Worm (Caenorhabditis elegans) whole organism, L4 larva: ENCODE results near the gene F21E9.2.

ENCODE experiments used
- D1046.2 ChIP-seq: fragments of 200-800 bp; sonication (Bioruptor generic); IDR thresholded peaks from 2 replicates; pipeline ENCODE4 v1.3.6; 2022; ENCODE audit warnings: missing genetic modification characterization, missing compliant biosample characterization
- F10B5.3 ChIP-seq: sonication (generic microtip); optimal IDR thresholded peaks from 2 replicates; lab custom pipeline; 2016; ENCODE audit warnings: mild to moderate bottlenecking, missing genetic modification characterization, missing compliant biosample characterization
- F44E2.7 ChIP-seq: fragments of 200-800 bp; sonication (Bioruptor generic); IDR thresholded peaks from 2 replicates; pipeline ENCODE4 v2.1.2; 2022; ENCODE audit warnings: missing genetic modification characterization, missing compliant biosample characterization
- R02D3.7 ChIP-seq: fragments of 150-350 bp; sonication (generic microtip); optimal IDR thresholded peaks from 3 replicates; lab custom pipeline; 2014; ENCODE audit warnings: missing biosample characterization, missing genetic modification characterization
- Y105C5A.15 ChIP-seq: fragments of 200-800 bp; sonication (Bioruptor generic); IDR thresholded peaks from 2 replicates; pipeline ENCODE4 v1.3.6; 2022; ENCODE audit warnings: missing genetic modification characterization, missing compliant biosample characterization
- Y5F2A.4 ChIP-seq: fragments of 200-800 bp; sonication (Bioruptor generic); optimal IDR thresholded peaks from 2 replicates; lab custom pipeline; 2018; ENCODE audit warnings: mild to moderate bottlenecking, missing genetic modification characterization, missing compliant biosample characterization
- aha-1 ChIP-seq: fragments of 150-350 bp; peaks from one replicate; lab custom pipeline; 2014; ENCODE audit warnings: missing biosample characterization, missing genetic modification characterization
- aly-2 ChIP-seq: sonication (generic microtip); optimal IDR thresholded peaks from 2 replicates; lab custom pipeline; 2018; ENCODE audit warnings: missing biosample characterization, missing genetic modification characterization
- arid-1 ChIP-seq: fragments of 200-800 bp; sonication (Bioruptor generic); conservative IDR thresholded peaks from 2 replicates; pipeline ENCODE4 v1.3.6; 2022; ENCODE audit warnings: missing genetic modification reagents, missing genetic modification characterization, missing compliant biosample characterization
- ceh-28 ChIP-seq: fragments of 150-350 bp; optimal IDR thresholded peaks from 2 replicates; lab custom pipeline; 2014; ENCODE audit warnings: missing biosample characterization, missing genetic modification reagents, missing genetic modification characterization
- cey-2 ChIP-seq: sonication (generic microtip); optimal IDR thresholded peaks from 3 replicates; lab custom pipeline; 2017; ENCODE audit warnings: missing genetic modification characterization, mild to moderate bottlenecking, missing compliant biosample characterization, antibody characterized with exemption, borderline replicate concordance; ENCODE audit not compliant: insufficient read depth
- daf-19 ChIP-seq: fragments of 200-800 bp; sonication (Bioruptor generic); conservative IDR thresholded peaks from 2 replicates; pipeline ENCODE4 v1.3.6; 2022; ENCODE audit warnings: missing genetic modification characterization, missing compliant biosample characterization
- daf-8 ChIP-seq: fragments of 200-800 bp; sonication (Bioruptor generic); IDR thresholded peaks from 2 replicates; pipeline ENCODE4 v1.3.6; 2022; ENCODE audit warnings: missing genetic modification characterization, missing compliant biosample characterization
- dmd-9 ChIP-seq: fragments of 200-800 bp; sonication (Bioruptor generic); IDR thresholded peaks from 2 replicates; pipeline ENCODE4 v1.3.6; 2022; ENCODE audit warnings: missing genetic modification reagents, missing genetic modification characterization, missing compliant biosample characterization
- duxl-1 ChIP-seq: sonication (generic microtip); optimal IDR thresholded peaks from 2 replicates; lab custom pipeline; 2016; ENCODE audit warnings: mild to moderate bottlenecking, missing genetic modification characterization, moderate library complexity, missing compliant biosample characterization; ENCODE audit not compliant: poor library complexity
- dve-1 ChIP-seq: sonication (generic microtip); optimal IDR thresholded peaks from 2 replicates; lab custom pipeline; 2017; ENCODE audit warnings: antibody characterized with exemption, mild to moderate bottlenecking, missing genetic modification characterization, missing compliant biosample characterization; ENCODE audit not compliant: insufficient read depth
- egl-43 ChIP-seq: fragments of 200-800 bp; sonication (Bioruptor generic); IDR thresholded peaks from 2 replicates; pipeline ENCODE4 v1.3.6; 2022; ENCODE audit warnings: missing genetic modification reagents, missing genetic modification characterization, missing compliant biosample characterization
- fos-1 ChIP-seq: fragments of 150-350 bp; optimal IDR thresholded peaks from 2 replicates; lab custom pipeline; 2014; ENCODE audit warnings: missing biosample characterization, missing genetic modification characterization
- gei-8 ChIP-seq: fragments of 200-800 bp; sonication (Bioruptor generic); optimal IDR thresholded peaks from 2 replicates; lab custom pipeline; 2018; ENCODE audit warnings: mild to moderate bottlenecking, missing genetic modification characterization, missing compliant biosample characterization
- hlh-11 ChIP-seq: fragments of 200-800 bp; sonication (Bioruptor generic); optimal IDR thresholded peaks from 2 replicates; lab custom pipeline; 2018; ENCODE audit warnings: mild to moderate bottlenecking, missing genetic modification characterization, missing compliant biosample characterization
- jun-1 ChIP-seq: fragments of 150-350 bp; optimal IDR thresholded peaks from 2 replicates; lab custom pipeline; 2014; ENCODE audit warnings: missing biosample characterization, missing genetic modification reagents, missing genetic modification characterization
- lin-1 ChIP-seq: fragments of 200-800 bp; sonication (Bioruptor generic); IDR thresholded peaks from 2 replicates; pipeline ENCODE4 v1.3.6; 2022; ENCODE audit warnings: missing genetic modification reagents, missing genetic modification characterization, missing compliant biosample characterization
- lin-15B ChIP-seq: fragments of 150-350 bp; sonication (generic microtip); optimal IDR thresholded peaks from 3 replicates; lab custom pipeline; 2014; ENCODE audit warnings: missing biosample characterization, missing genetic modification characterization
- lin-38 ChIP-seq: fragments of 200-800 bp; sonication (Bioruptor generic); IDR thresholded peaks from 2 replicates; pipeline ENCODE4 v1.3.6; 2022; ENCODE audit warnings: missing genetic modification reagents, missing genetic modification characterization, missing compliant biosample characterization
- lir-3 ChIP-seq: sonication (generic microtip); optimal IDR thresholded peaks from 2 replicates; lab custom pipeline; 2016; ENCODE audit warnings: mild to moderate bottlenecking, missing genetic modification characterization, missing compliant biosample characterization
- lsy-2 ChIP-seq, 2 experiments: fragments of 150-350 bp in 1 of 2; sonication (generic microtip) in 1 of 2; optimal IDR thresholded peaks; 2 replicates each; lab custom pipeline; 2014 to 2017; ENCODE audit warnings: missing biosample characterization in 2 of 2, missing genetic modification characterization in 2 of 2
- madf-9 ChIP-seq: fragments of 200-800 bp; sonication (Bioruptor generic); conservative IDR thresholded peaks from 2 replicates; pipeline ENCODE4 v1.3.6; 2022; ENCODE audit warnings: missing genetic modification reagents, missing genetic modification characterization, missing compliant biosample characterization
- mdl-1 ChIP-seq, 2 experiments: fragments of 150-350 bp in 1 of 2; sonication (generic microtip) in 1 of 2; optimal IDR thresholded peaks; 2 replicates each; lab custom pipeline; 2014 to 2017; ENCODE audit warnings: missing biosample characterization in 2 of 2, missing genetic modification characterization in 2 of 2
- mep-1 ChIP-seq: fragments of 150-350 bp; sonication (generic microtip); optimal IDR thresholded peaks from 3 replicates; lab custom pipeline; 2014; ENCODE audit warnings: missing biosample characterization, missing genetic modification characterization
- mes-2 ChIP-seq: sonication (generic microtip); optimal IDR thresholded peaks from 2 replicates; lab custom pipeline; 2016; ENCODE audit warnings: missing genotype, mild to moderate bottlenecking, missing genetic modification characterization, missing compliant biosample characterization; ENCODE audit not compliant: poor library complexity, severe bottlenecking
- nhr-10 ChIP-seq: fragments of 150-350 bp; optimal IDR thresholded peaks from 2 replicates; lab custom pipeline; 2014; ENCODE audit warnings: missing biosample characterization, missing genetic modification characterization
- nhr-102 ChIP-seq: sonication (generic microtip); optimal IDR thresholded peaks from 2 replicates; lab custom pipeline; 2016; ENCODE audit warnings: mild to moderate bottlenecking, missing genetic modification characterization, moderate library complexity, missing compliant biosample characterization
- nhr-11 ChIP-seq: fragments of 150-350 bp; optimal IDR thresholded peaks from 2 replicates; lab custom pipeline; 2014; ENCODE audit warnings: missing biosample characterization, missing genetic modification characterization
- nhr-111 ChIP-seq: fragments of 200-800 bp; sonication (Bioruptor generic); optimal IDR thresholded peaks from 2 replicates; lab custom pipeline; 2018; ENCODE audit warnings: mild to moderate bottlenecking, missing genetic modification characterization, missing compliant biosample characterization
- nhr-25 ChIP-seq: sonication (generic microtip); optimal IDR thresholded peaks from 2 replicates; lab custom pipeline; 2017; ENCODE audit warnings: missing genetic modification characterization, mild to moderate bottlenecking, missing compliant biosample characterization, antibody characterized with exemption, moderate library complexity, borderline replicate concordance; ENCODE audit not compliant: insufficient read depth
- nhr-6 ChIP-seq: fragments of 150-350 bp; optimal IDR thresholded peaks from 2 replicates; lab custom pipeline; 2014; ENCODE audit warnings: missing biosample characterization, missing genetic modification characterization
- nhr-77 ChIP-seq: fragments of 150-350 bp; optimal IDR thresholded peaks from 2 replicates; lab custom pipeline; 2014; ENCODE audit warnings: missing biosample characterization, missing genetic modification characterization
- php-3 ChIP-seq: fragments of 200-800 bp; sonication (Bioruptor generic); IDR thresholded peaks from 2 replicates; pipeline ENCODE4 v1.3.6; 2022; ENCODE audit warnings: missing genetic modification reagents, missing genetic modification characterization, missing compliant biosample characterization
- saeg-2 ChIP-seq: fragments of 200-800 bp; sonication (Bioruptor generic); IDR thresholded peaks from 2 replicates; pipeline ENCODE4 v1.3.6; 2022; ENCODE audit warnings: missing genetic modification reagents, missing genetic modification characterization, missing compliant biosample characterization
- sdz-12 ChIP-seq: fragments of 200-800 bp; sonication (Bioruptor generic); optimal IDR thresholded peaks from 2 replicates; lab custom pipeline; 2018; ENCODE audit warnings: mild to moderate bottlenecking, missing genetic modification characterization, missing compliant biosample characterization
- set-16 ChIP-seq: fragments of 200-800 bp; sonication (Bioruptor generic); IDR thresholded peaks from 2 replicates; pipeline ENCODE4 v1.3.6; 2022; ENCODE audit warnings: missing genetic modification reagents, missing genetic modification characterization, missing compliant biosample characterization
- skn-1 ChIP-seq: fragments of 150-350 bp; optimal IDR thresholded peaks from 2 replicates; lab custom pipeline; 2014; ENCODE audit warnings: missing biosample characterization, missing genetic modification characterization
- tag-97 ChIP-seq: fragments of 200-800 bp; sonication (Bioruptor generic); IDR thresholded peaks from 2 replicates; pipeline ENCODE4 v1.3.6; 2022; ENCODE audit warnings: missing genetic modification characterization, missing compliant biosample characterization
- tra-1 ChIP-seq: fragments of 200-800 bp; sonication (Bioruptor generic); IDR thresholded peaks from 2 replicates; pipeline ENCODE4 v1.3.6; 2022; ENCODE audit warnings: missing genetic modification reagents, missing genetic modification characterization, missing compliant biosample characterization
- unc-62 ChIP-seq, 3 experiments: fragments of 150-350 bp in 1 of 3; sonication (generic microtip); optimal IDR thresholded peaks in 2 of 3; peaks in 1 of 3; 1 replicate in 1 of 3; 2 replicates in 2 of 3; lab custom pipeline; 2014 to 2017; ENCODE audit warnings: missing biosample characterization in 3 of 3, missing genetic modification characterization in 3 of 3, missing genetic modification reagents in 3 of 3, missing genotype in 1 of 3
- zfp-2 ChIP-seq: sonication (generic microtip); optimal IDR thresholded peaks from 2 replicates; lab custom pipeline; 2016; ENCODE audit warnings: mild to moderate bottlenecking, missing genetic modification characterization, missing compliant biosample characterization
- zip-11 ChIP-seq: fragments of 200-800 bp; sonication (Bioruptor generic); IDR thresholded peaks from 2 replicates; pipeline ENCODE4 v1.3.6; 2022; ENCODE audit warnings: missing genetic modification characterization, missing compliant biosample characterization
- zip-2 ChIP-seq: fragments of 150-350 bp; optimal IDR thresholded peaks from 2 replicates; lab custom pipeline; 2014; ENCODE audit warnings: missing biosample characterization, missing genetic modification characterization
- ztf-11 ChIP-seq: fragments of 150-350 bp; optimal IDR thresholded peaks from 2 replicates; lab custom pipeline; 2014; ENCODE audit warnings: missing biosample characterization, missing genetic modification characterization
- ztf-7 ChIP-seq: fragments of 150-350 bp; optimal IDR thresholded peaks from 2 replicates; lab custom pipeline; 2014; ENCODE audit warnings: missing biosample characterization, missing genetic modification characterization

F21E9.2 gene

DNA sequence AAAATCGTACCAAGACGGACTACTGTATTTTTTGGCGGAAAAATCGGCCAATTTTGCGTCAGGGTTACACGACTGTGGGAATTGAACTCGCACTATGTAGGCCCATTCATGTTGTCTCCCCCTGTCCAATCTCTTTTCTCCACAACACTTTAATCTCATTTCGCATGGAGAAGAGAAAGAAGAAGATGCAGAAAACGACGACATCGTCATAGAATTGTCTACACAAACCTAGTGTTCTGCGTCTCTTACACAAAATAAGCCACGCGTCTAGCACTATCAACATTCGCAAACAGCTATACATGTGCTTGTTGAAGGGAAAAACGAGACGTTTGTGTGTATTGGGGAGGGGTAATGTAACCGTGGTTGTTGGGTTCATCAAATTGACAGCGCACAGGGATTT is 6.8 kb downstream of the F21E9.2 start (continued):
- TF ChIP-seq sdz-12 (no peak), nhr-77 (peak; percentile 93), hlh-11 (tag; lab: Kevin White, UChicago) (peak; percentile 76), daf-19 (GFP tag; lab: Robert Waterston, UW) (0 out of 2 replicates have a peak, but pooled peaks have one; percentile 8), F44E2.7 (GFP tag; lab: Robert Waterston, UW) (no peak), lin-38 (GFP tag; lab: Robert Waterston, UW) (no peak; the same call in 1 of the 2 replicates), saeg-2 (GFP tag; lab: Robert Waterston, UW) (no peak), R02D3.7 (tag; lab: Kevin White, UChicago) (no peak), duxl-1 (tag; lab: Kevin White, UChicago) (peak; percentile 96), zip-11 (GFP tag; lab: Robert Waterston, UW) (no peak), D1046.2 (GFP tag; lab: Robert Waterston, UW) (no peak), zip-2 (peak; percentile 88), jun-1 (tag; lab: Kevin White, UChicago) (peak; percentile 60), ztf-11 (tag; lab: Kevin White, UChicago) (no peak), dmd-9 (GFP tag; lab: Robert Waterston, UW) (0 out of 2 replicates have a peak, but pooled peaks have one; percentile 46), Y5F2A.4 (peak; percentile 64), cey-2 (tag; lab: Kevin White, UChicago) (no peak), unc-62 (GFP tag; optimal IDR thresholded peaks at IDR 0.05 in 1 of 2; lab: Kevin White, UChicago) (peak in 1 of 2 experiments; percentile 85), unc-62 (tag; optimal IDR thresholded peaks at IDR 0.05; lab: Kevin White, UChicago) (no peak), lir-3 (tag; lab: Kevin White, UChicago) (no peak), ztf-7 (tag; lab: Kevin White, UChicago) (peak; percentile 72), mep-1 (peak; percentile 93), skn-1 (no peak), fos-1 (tag; lab: Kevin White, UChicago) (no peak), nhr-10 (tag; lab: Kevin White, UChicago) (peak; percentile 39), mes-2 (peak; percentile 90), ceh-28 (no peak), dve-1 (tag; lab: Kevin White, UChicago) (peak; percentile 67), tag-97 (GFP tag; lab: Robert Waterston, UW) (no peak), zfp-2 (tag; lab: Kevin White, UChicago) (no peak), nhr-111 (GFP tag; lab: Kevin White, UChicago) (no peak), lin-1 (no peak), aly-2 (tag; lab: Kevin White, UChicago) (no peak), lin-15B (tag; lab: Kevin White, UChicago) (no peak), nhr-25 (peak; percentile 58), Y105C5A.15 (GFP tag; lab: Robert Waterston, UW) (no peak), lsy-2 (tag; optimal IDR thresholded peaks at IDR 0.05; lab: Kevin White, UChicago) (peak; percentile 62 to 88), daf-8 (GFP tag; lab: Robert Waterston, UW) (no peak), gei-8 (GFP tag; lab: Kevin White, UChicago) (no peak), egl-43 (GFP tag; lab: Robert Waterston, UW) (peak; percentile 74), mdl-1 (tag; optimal IDR thresholded peaks at IDR 0.05; lab: Kevin White, UChicago) (peak; percentile 76 to 90), aha-1 (tag; lab: Kevin White, UChicago) (no peak), tra-1 (GFP tag; lab: Robert Waterston, UW) (no peak), set-16 (GFP tag; lab: Robert Waterston, UW) (no peak), arid-1 (GFP tag; lab: Robert Waterston, UW) (no peak), nhr-11 (tag; lab: Kevin White, UChicago) (peak; percentile 67), nhr-102 (tag; lab: Kevin White, UChicago) (peak; percentile 87), F10B5.3 (tag; lab: Kevin White, UChicago) (peak; percentile 15), madf-9 (peak; percentile 50; the same call in 1 of the 2 replicates), php-3 (GFP tag; lab: Robert Waterston, UW) (peak; percentile 46; the same call in 1 of the 2 replicates), nhr-6 (peak; percentile 23)
